Fruit fly (Drosophila melanogaster): Measurements from ENCODE around the gene CG14135.

DNA sequence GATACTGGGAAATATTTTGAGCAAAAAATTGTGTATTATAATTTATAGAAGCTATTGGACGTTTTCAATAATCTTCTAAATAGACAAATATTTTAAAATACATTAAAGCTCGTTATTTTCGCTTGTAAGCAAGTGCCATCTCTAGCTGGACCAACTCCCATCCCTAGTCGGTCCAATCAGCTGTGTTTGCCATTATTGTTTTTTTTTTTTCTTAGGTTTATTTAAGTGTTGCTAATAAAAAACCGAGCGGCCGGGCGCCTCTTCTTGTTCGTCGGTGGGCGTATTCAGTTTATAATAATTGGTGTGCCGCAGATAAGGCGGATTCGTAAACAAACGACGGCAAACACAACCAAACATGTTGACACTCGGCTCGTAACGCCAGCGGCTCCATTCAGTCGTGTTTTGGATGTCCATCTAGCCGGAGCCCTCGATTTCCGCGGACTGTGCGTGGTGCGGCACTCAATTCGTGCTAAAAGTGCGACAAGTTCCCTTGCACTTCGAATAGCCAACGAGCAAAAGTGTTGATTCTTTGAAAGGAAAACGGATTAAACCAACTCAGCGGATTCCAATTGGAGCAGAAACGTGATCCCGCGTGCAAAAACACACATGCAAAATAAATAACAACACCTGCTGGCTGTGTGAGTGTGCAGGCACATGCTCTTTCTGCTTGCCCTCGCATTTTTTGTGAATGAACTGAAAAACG lies 7.4 kb upstream of the CG14135 start, which contains the start of gene Sugb:
- TF ChIP-seq usp (GFP tag; optimal IDR thresholded peaks at IDR 0.05) (no peak), CG8478 (optimal IDR thresholded peaks at IDR 0.05) (no peak), Dll (optimal IDR thresholded peaks at IDR 0.05) (no peak), pan (optimal IDR thresholded peaks at IDR 0.05) (no peak), EcR (GFP tag; optimal IDR thresholded peaks at IDR 0.05) (no peak), psq (optimal IDR thresholded peaks at IDR 0.05) (no peak)

All from whole organism.